Worm (Caenorhabditis elegans) whole organism, young adult: ENCODE data around the gene nhr-168.

Source experiments
- B0035.1 ChIP-seq: sonication (generic microtip); optimal IDR thresholded peaks from 2 replicates; lab custom pipeline; 2016; ENCODE audit warnings: missing genetic modification characterization, mild to moderate bottlenecking, missing compliant biosample characterization, missing genotype, missing genetic modification reagents
- F37B4.10 ChIP-seq: fragments of 200-800 bp; sonication (Bioruptor generic); IDR thresholded peaks from 2 replicates; pipeline ENCODE4 v1.3.6; 2022; ENCODE audit warnings: missing genetic modification characterization, missing compliant biosample characterization
- F39B2.1 ChIP-seq: fragments of 200-800 bp; sonication (Bioruptor generic); IDR thresholded peaks from 2 replicates; pipeline ENCODE4 v1.3.6; 2022; ENCODE audit warnings: missing genetic modification reagents, missing genetic modification characterization, missing compliant biosample characterization
- F49E8.2 ChIP-seq: sonication (generic microtip); optimal IDR thresholded peaks from 3 replicates; lab custom pipeline; 2017; ENCODE audit warnings: missing genetic modification characterization, mild to moderate bottlenecking, missing compliant biosample characterization, antibody characterized with exemption, moderate library complexity; ENCODE audit not compliant: insufficient read depth
- F57C9.4 ChIP-seq: sonication (generic microtip); optimal IDR thresholded peaks from 2 replicates; lab custom pipeline; 2017; ENCODE audit warnings: mild to moderate bottlenecking, missing genetic modification characterization, missing compliant biosample characterization
- K12H6.12 ChIP-seq: fragments of 200-800 bp; sonication (Bioruptor generic); optimal IDR thresholded peaks from 2 replicates; lab custom pipeline; 2018; ENCODE audit warnings: mild to moderate bottlenecking, missing genetic modification characterization, missing compliant biosample characterization
- ZK185.1 ChIP-seq: sonication (generic microtip); optimal IDR thresholded peaks from 2 replicates; lab custom pipeline; 2016; ENCODE audit warnings: mild to moderate bottlenecking, missing genetic modification characterization, missing compliant biosample characterization; ENCODE audit not compliant: poor library complexity, severe bottlenecking
- akir-1 ChIP-seq: fragments of 200-800 bp; sonication (Bioruptor generic); optimal IDR thresholded peaks from 2 replicates; lab custom pipeline; 2018; ENCODE audit warnings: mild to moderate bottlenecking, missing genetic modification characterization, moderate library complexity, missing compliant biosample characterization
- aptf-3 ChIP-seq: fragments of 200-800 bp; sonication (Bioruptor generic); IDR thresholded peaks from 2 replicates; pipeline ENCODE4 v1.3.6; 2022; ENCODE audit warnings: missing genetic modification characterization, missing compliant biosample characterization
- atf-7 ChIP-seq: sonication (generic microtip); optimal IDR thresholded peaks from 2 replicates; lab custom pipeline; 2017; ENCODE audit warnings: mild to moderate bottlenecking, missing genetic modification characterization, missing compliant biosample characterization
- attf-5 ChIP-seq: fragments of 200-800 bp; sonication (Bioruptor generic); optimal IDR thresholded peaks from 2 replicates; lab custom pipeline; 2018; ENCODE audit warnings: mild to moderate bottlenecking, missing genetic modification characterization, missing compliant biosample characterization
- bed-2 ChIP-seq: fragments of 200-800 bp; sonication (Bioruptor generic); IDR thresholded peaks from 2 replicates; pipeline ENCODE4 v1.3.6; 2022; ENCODE audit warnings: missing genetic modification reagents, missing genetic modification characterization, missing compliant biosample characterization
- cebp-1 ChIP-seq, 2 experiments: fragments of 200-800 bp in 1 of 2; sonication (Bioruptor generic) in 1 of 2; sonication (generic microtip) in 1 of 2; IDR thresholded peaks in 1 of 2; optimal IDR thresholded peaks in 1 of 2; 2 replicates each; pipeline versions ENCODE4 v1.3.6 to Lab custom; 2017 to 2022; ENCODE audit warnings: missing compliant biosample characterization in 2 of 2, missing genetic modification characterization in 2 of 2, mild to moderate bottlenecking in 1 of 2, missing genetic modification reagents in 1 of 2, moderate library complexity in 1 of 2
- ceh-27 ChIP-seq: fragments of 200-800 bp; sonication (Bioruptor generic); optimal IDR thresholded peaks from 2 replicates; lab custom pipeline; 2018; ENCODE audit warnings: mild to moderate bottlenecking, missing genetic modification characterization, moderate library complexity, missing compliant biosample characterization
- ceh-40 ChIP-seq: fragments of 200-800 bp; sonication (Bioruptor generic); IDR thresholded peaks from 2 replicates; pipeline ENCODE4 v1.3.6; 2022; ENCODE audit warnings: missing genetic modification characterization, missing compliant biosample characterization
- die-1 ChIP-seq: sonication (generic microtip); optimal IDR thresholded peaks from 2 replicates; lab custom pipeline; 2016; ENCODE audit warnings: missing genotype, mild to moderate bottlenecking, missing genetic modification characterization, missing compliant biosample characterization
- dpl-1 ChIP-seq: fragments of 150-350 bp; optimal IDR thresholded peaks from 2 replicates; lab custom pipeline; 2014; ENCODE audit warnings: missing biosample characterization, missing genetic modification reagents, missing genetic modification characterization
- ets-4 ChIP-seq: fragments of 200-800 bp; sonication (Bioruptor generic); optimal IDR thresholded peaks from 2 replicates; lab custom pipeline; 2018; ENCODE audit warnings: mild to moderate bottlenecking, missing genetic modification characterization, missing compliant biosample characterization
- him-1 ChIP-seq: sonication (generic microtip); optimal IDR thresholded peaks from 2 replicates; lab custom pipeline; 2016; ENCODE audit warnings: missing genotype, missing genetic modification reagents, missing genetic modification characterization, missing compliant biosample characterization
- let-607 ChIP-seq, 2 experiments: fragments of 200-800 bp in 1 of 2; sonication (Bioruptor generic) in 1 of 2; sonication (generic microtip) in 1 of 2; optimal IDR thresholded peaks; 2 replicates each; lab custom pipeline; 2016 to 2018; ENCODE audit warnings: mild to moderate bottlenecking in 2 of 2, missing compliant biosample characterization in 2 of 2, missing genetic modification characterization in 2 of 2, moderate library complexity in 2 of 2, missing genotype in 1 of 2
- lin-35 ChIP-seq, 3 experiments: fragments of 150-350 bp in 2 of 3; sonication (generic microtip) in 1 of 3; optimal IDR thresholded peaks; 2 replicates each; lab custom pipeline; 2014 to 2018; ENCODE audit warnings: missing biosample characterization in 3 of 3, missing genetic modification characterization in 3 of 3, missing genetic modification reagents in 3 of 3
- lin-54 ChIP-seq: fragments of 200-800 bp; sonication (Bioruptor generic); optimal IDR thresholded peaks from 2 replicates; lab custom pipeline; 2018; ENCODE audit warnings: mild to moderate bottlenecking, missing genetic modification characterization, missing compliant biosample characterization
- mcd-1 ChIP-seq: fragments of 200-800 bp; sonication (Bioruptor generic); IDR thresholded peaks from 2 replicates; pipeline ENCODE4 v1.3.6; 2022; ENCODE audit warnings: missing genetic modification reagents, missing genetic modification characterization, missing compliant biosample characterization
- nfya-2 ChIP-seq: fragments of 200-800 bp; sonication (Bioruptor generic); IDR thresholded peaks from 2 replicates; pipeline ENCODE4 v1.3.6; 2022; ENCODE audit warnings: missing genetic modification reagents, missing genetic modification characterization, missing compliant biosample characterization
- nfyb-1 ChIP-seq: fragments of 200-800 bp; sonication (Bioruptor generic); IDR thresholded peaks from 2 replicates; pipeline ENCODE4 v1.3.6; 2022; ENCODE audit warnings: missing genetic modification reagents, missing genetic modification characterization, missing compliant biosample characterization
- nhr-80 ChIP-seq: sonication (generic microtip); optimal IDR thresholded peaks from 2 replicates; lab custom pipeline; 2016; ENCODE audit warnings: missing genetic modification characterization, missing compliant biosample characterization
- repo-1 ChIP-seq: sonication (generic microtip); optimal IDR thresholded peaks from 2 replicates; lab custom pipeline; 2017; ENCODE audit warnings: mild to moderate bottlenecking, missing genetic modification characterization, missing compliant biosample characterization
- rpc-1 ChIP-seq, 2 experiments: fragments of 150-350 bp in 1 of 2; sonication (generic microtip) in 1 of 2; optimal IDR thresholded peaks; 2 replicates each; lab custom pipeline; 2014 to 2018; ENCODE audit warnings: missing biosample characterization in 1 of 2, missing genetic modification characterization in 1 of 2, missing genetic modification reagents in 1 of 2, missing genotype in 1 of 2
- snpc-1.1 ChIP-seq: sonication (generic microtip); optimal IDR thresholded peaks from 2 replicates; lab custom pipeline; 2017; ENCODE audit warnings: missing genetic modification characterization, mild to moderate bottlenecking, missing compliant biosample characterization, antibody characterized with exemption, moderate library complexity, missing genotype, missing genetic modification reagents; ENCODE audit not compliant: insufficient read depth
- snpc-4 ChIP-seq, 5 experiments: fragments of 150-350 bp in 1 of 5; sonication (generic microtip) in 4 of 5; optimal IDR thresholded peaks; 2 replicates each; lab custom pipeline; 2014 to 2018; ENCODE audit warnings: missing genetic modification characterization in 5 of 5, missing biosample characterization in 3 of 5, antibody characterized with exemption in 2 of 5, mild to moderate bottlenecking in 2 of 5, missing compliant biosample characterization in 2 of 5, missing genotype in 2 of 5, moderate library complexity in 2 of 5, missing genetic modification reagents in 1 of 5
- somi-1 ChIP-seq: fragments of 200-800 bp; sonication (Bioruptor generic); optimal IDR thresholded peaks from 2 replicates; lab custom pipeline; 2018; ENCODE audit warnings: mild to moderate bottlenecking, missing genetic modification characterization, missing compliant biosample characterization
- tbx-9 ChIP-seq: sonication (generic microtip); optimal IDR thresholded peaks from 2 replicates; lab custom pipeline; 2016; ENCODE audit warnings: borderline replicate concordance, missing genetic modification characterization, inconsistent platforms, missing compliant biosample characterization
- zim-3 ChIP-seq: sonication (generic microtip); optimal IDR thresholded peaks from 2 replicates; lab custom pipeline; 2017; ENCODE audit warnings: mild to moderate bottlenecking, missing genetic modification characterization, moderate library complexity, missing compliant biosample characterization
- ztf-18 ChIP-seq: sonication (generic microtip); optimal IDR thresholded peaks from 2 replicates; lab custom pipeline; 2016; ENCODE audit warnings: missing genotype, mild to moderate bottlenecking, missing genetic modification characterization, missing compliant biosample characterization
- ztf-22 ChIP-seq: fragments of 200-800 bp; sonication (Bioruptor generic); optimal IDR thresholded peaks from 2 replicates; lab custom pipeline; 2018; ENCODE audit warnings: mild to moderate bottlenecking, missing genetic modification characterization, moderate library complexity, missing compliant biosample characterization
- ztf-26 ChIP-seq: sonication (generic microtip); optimal IDR thresholded peaks from 2 replicates; lab custom pipeline; 2017; ENCODE audit warnings: missing genetic modification characterization, missing compliant biosample characterization

Gene nhr-168

DNA sequence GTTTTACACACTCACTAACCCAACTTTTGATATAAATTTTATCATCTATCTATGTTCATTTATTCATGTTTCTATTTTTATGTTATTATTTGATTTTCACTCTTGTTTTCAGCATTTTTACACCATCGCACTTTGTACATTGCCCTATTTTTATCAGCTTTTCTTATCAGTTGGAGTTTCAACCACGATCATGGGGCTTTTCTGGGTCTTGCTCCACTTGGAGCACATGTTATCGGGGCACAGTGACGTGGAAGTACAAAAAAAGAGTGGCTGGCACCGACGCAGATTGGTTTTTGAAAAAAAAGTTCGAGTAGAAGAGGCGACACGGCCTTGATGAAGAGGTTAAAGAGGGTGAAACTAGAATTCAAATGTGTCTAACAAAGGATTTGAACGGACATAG, 43.5 kb upstream of the nhr-168 start (continued):
- TF ChIP-seq ceh-40 (GFP tag; lab: Robert Waterston, UW) (no peak), somi-1 (GFP tag; lab: Kevin White, UChicago) (no peak), bed-2 (GFP tag; lab: Robert Waterston, UW) (no peak), F39B2.1 (no peak), dpl-1 (no peak), mcd-1 (GFP tag; lab: Robert Waterston, UW) (no peak), die-1 (no peak), lin-35 (GFP tag; optimal IDR thresholded peaks at IDR 0.05; lab: Kevin White, UChicago) (no peak), nhr-80 (tag; lab: Kevin White, UChicago) (peak; percentile 91), him-1 (tag; lab: Kevin White, UChicago) (no peak), nfyb-1 (no peak), F37B4.10 (no peak), nfya-2 (no peak), zim-3 (tag; lab: Kevin White, UChicago) (no peak), F57C9.4 (tag; lab: Kevin White, UChicago) (no peak), ztf-22 (GFP tag; lab: Kevin White, UChicago) (no peak), ceh-27 (GFP tag; lab: Kevin White, UChicago) (no peak), snpc-4 (GFP tag; optimal IDR thresholded peaks at IDR 0.05; lab: Kevin White, UChicago) (no peak), snpc-4 (tag; optimal IDR thresholded peaks at IDR 0.05; lab: Kevin White, UChicago) (peak in 1 of 4 experiments; percentile 9), atf-7 (peak; percentile 67), lin-54 (GFP tag; lab: Kevin White, UChicago) (no peak), ets-4 (GFP tag; lab: Kevin White, UChicago) (no peak), tbx-9 (tag; lab: Kevin White, UChicago) (no peak), repo-1 (tag; lab: Kevin White, UChicago) (no peak), let-607 (tag; optimal IDR thresholded peaks at IDR 0.05; lab: Kevin White, UChicago) (peak; percentile 79 to 91), ztf-26 (tag; lab: Kevin White, UChicago) (no peak), B0035.1 (tag; lab: Kevin White, UChicago) (no peak), rpc-1 (optimal IDR thresholded peaks at IDR 0.05; lab: Kevin White, UChicago) (no peak), rpc-1 (tag; optimal IDR thresholded peaks at IDR 0.05; lab: Kevin White, UChicago) (no peak), snpc-1.1 (tag; lab: Kevin White, UChicago) (no peak), K12H6.12 (tag; lab: Kevin White, UChicago) (no peak), F49E8.2 (tag; lab: Kevin White, UChicago) (no peak), aptf-3 (GFP tag; lab: Robert Waterston, UW) (no peak), ZK185.1 (no peak), akir-1 (GFP tag; lab: Kevin White, UChicago) (no peak), ztf-18 (tag; lab: Kevin White, UChicago) (no peak)
- TF ChIP-seq, all 124 proteins: peak for 7

ce11 chrV:13375861-13376260, 42.2 kb upstream of the nhr-168 start:
- no peak for TF ChIP-seq cebp-1 (GFP tag; IDR thresholded peaks at IDR 0.05; lab: Robert Waterston, UW)
- TF ChIP-seq cebp-1 (tag; optimal IDR thresholded peaks at IDR 0.05; lab: Kevin White, UChicago), result peak; percentile 19
- TF ChIP-seq attf-5 (GFP tag; lab: Kevin White, UChicago), result no peak
